Fruit fly (Drosophila melanogaster) whole organism, prepupa: ENCODE data around the gene CG6454.

Experiments
- Blimp-1 ChIP-seq: fragments of 200-800 bp; sonication (Bioruptor generic); optimal IDR thresholded peaks from 3 replicates; lab custom pipeline; 2017; ENCODE audit warnings: missing biosample characterization, missing genetic modification characterization, mild to moderate bottlenecking, moderate library complexity, missing genetic modification reagents
- CG10631 ChIP-seq: fragments of 200-800 bp; sonication (Bioruptor generic); optimal IDR thresholded peaks from 2 replicates; lab custom pipeline; 2016; ENCODE audit warnings: missing biosample characterization, missing genetic modification characterization
- CG10669 ChIP-seq: fragments of 200-800 bp; sonication (Bioruptor generic); optimal IDR thresholded peaks from 3 replicates; lab custom pipeline; 2018; ENCODE audit warnings: missing biosample characterization, mild to moderate bottlenecking, missing genetic modification characterization, moderate library complexity
- CG11294 ChIP-seq: fragments of 200-800 bp; sonication (Bioruptor generic); IDR thresholded peaks from 2 replicates; pipeline ENCODE4 v1.3.6; 2022; ENCODE audit warnings: missing biosample characterization, missing genetic modification characterization
- CG11762 ChIP-seq: fragments of 200-800 bp; sonication (Bioruptor generic); optimal IDR thresholded peaks from 3 replicates; lab custom pipeline; 2016; ENCODE audit warnings: missing biosample characterization, missing genetic modification characterization; ENCODE audit not compliant: insufficient read depth
- CG11902 ChIP-seq: fragments of 200-800 bp; sonication (Bioruptor generic); optimal IDR thresholded peaks from 3 replicates; lab custom pipeline; 2016; ENCODE audit warnings: missing biosample characterization, missing genetic modification characterization
- CG15336 ChIP-seq: fragments of 200-800 bp; sonication (Bioruptor generic); IDR thresholded peaks from 2 replicates; pipeline ENCODE4 v1.3.6; 2022; ENCODE audit warnings: missing biosample characterization, missing genetic modification characterization
- CG16779 ChIP-seq: fragments of 200-800 bp; sonication (Bioruptor generic); optimal IDR thresholded peaks from 3 replicates; lab custom pipeline; 2017; ENCODE audit warnings: missing biosample characterization, mild to moderate bottlenecking, missing genetic modification characterization
- CG3032 ChIP-seq: fragments of 200-800 bp; optimal IDR thresholded peaks from 2 replicates; lab custom pipeline; 2019; ENCODE audit warnings: missing biosample characterization, mild to moderate bottlenecking, missing genetic modification characterization, moderate library complexity
- CG31627 ChIP-seq: fragments of 200-800 bp; sonication (Bioruptor generic); optimal IDR thresholded peaks from 3 replicates; lab custom pipeline; 2016; ENCODE audit warnings: missing biosample characterization, missing genetic modification characterization
- CG32006 ChIP-seq: fragments of 200-800 bp; sonication (Bioruptor generic); optimal IDR thresholded peaks from 3 replicates; lab custom pipeline; 2017; ENCODE audit warnings: missing biosample characterization, mild to moderate bottlenecking, missing genetic modification characterization
- CG34406 ChIP-seq: fragments of 200-800 bp; sonication (Bioruptor generic); optimal IDR thresholded peaks from 3 replicates; lab custom pipeline; 2016; ENCODE audit warnings: missing biosample characterization, missing genetic modification characterization
- CG3919 ChIP-seq: fragments of 200-800 bp; sonication (Bioruptor generic); optimal IDR thresholded peaks from 3 replicates; lab custom pipeline; 2016; ENCODE audit warnings: missing biosample characterization, missing genetic modification characterization
- CG6163 ChIP-seq: fragments of 200-800 bp; sonication (Bioruptor generic); IDR thresholded peaks from 3 replicates; pipeline ENCODE4 v1.3.6; 2022; ENCODE audit warnings: missing biosample characterization, missing genetic modification characterization
- CG6276 ChIP-seq: fragments of 200-800 bp; sonication (Bioruptor generic); optimal IDR thresholded peaks from 2 replicates; lab custom pipeline; 2017; ENCODE audit warnings: missing biosample characterization, mild to moderate bottlenecking, missing genetic modification characterization
- CG6808 ChIP-seq: fragments of 200-800 bp; sonication (Bioruptor generic); optimal IDR thresholded peaks from 3 replicates; lab custom pipeline; 2017; ENCODE audit warnings: missing biosample characterization, missing genetic modification characterization, mild to moderate bottlenecking, moderate library complexity, missing genetic modification reagents
- CG7368 ChIP-seq: fragments of 200-800 bp; sonication (Bioruptor generic); optimal IDR thresholded peaks from 3 replicates; lab custom pipeline; 2016; ENCODE audit warnings: missing biosample characterization, missing genetic modification characterization
- CG8119 ChIP-seq: fragments of 200-800 bp; sonication (Bioruptor generic); IDR thresholded peaks from 3 replicates; pipeline ENCODE4 v1.3.6; 2022; ENCODE audit warnings: missing biosample characterization, missing genetic modification characterization
- CG8632 ChIP-seq: fragments of 200-800 bp; sonication (Bioruptor generic); optimal IDR thresholded peaks from 3 replicates; lab custom pipeline; 2016; ENCODE audit warnings: missing biosample characterization, missing genetic modification characterization
- CG9139 ChIP-seq: fragments of 200-800 bp; sonication (Bioruptor generic); optimal IDR thresholded peaks from 3 replicates; lab custom pipeline; 2017; ENCODE audit warnings: missing biosample characterization, mild to moderate bottlenecking, missing genetic modification characterization
- Eip78C ChIP-seq: fragments of 200-800 bp; sonication (Bioruptor generic); peaks from one replicate; lab custom pipeline; 2016; ENCODE audit warnings: missing biosample characterization, missing genetic modification characterization
- Eip93F ChIP-seq: fragments of 200-800 bp; sonication (Bioruptor generic); optimal IDR thresholded peaks from 2 replicates; lab custom pipeline; 2016; ENCODE audit warnings: missing biosample characterization, mild to moderate bottlenecking, missing genetic modification characterization
- Ets21C ChIP-seq: fragments of 200-800 bp; sonication (Bioruptor generic); optimal IDR thresholded peaks from 3 replicates; lab custom pipeline; 2016; ENCODE audit warnings: missing biosample characterization, missing genetic modification characterization
- Ets96B ChIP-seq: fragments of 200-800 bp; optimal IDR thresholded peaks from 2 replicates; lab custom pipeline; 2019; ENCODE audit warnings: missing biosample characterization, mild to moderate bottlenecking, missing genetic modification characterization, moderate library complexity
- Gug ChIP-seq: fragments of 200-800 bp; sonication (Bioruptor generic); IDR thresholded peaks from 2 replicates; pipeline ENCODE4 v1.3.6; 2022; ENCODE audit warnings: missing biosample characterization, missing genetic modification characterization
- Hr38 ChIP-seq: sonication (Bioruptor generic); optimal IDR thresholded peaks from 2 replicates; lab custom pipeline; 2016; ENCODE audit warnings: missing biosample characterization, missing genetic modification characterization
- Hr39 ChIP-seq: fragments of 200-800 bp; sonication (Bioruptor generic); optimal IDR thresholded peaks from 2 replicates; lab custom pipeline; 2016; ENCODE audit warnings: missing biosample characterization, missing genetic modification characterization
- Hr4 ChIP-seq: fragments of 200-800 bp; sonication (Bioruptor generic); optimal IDR thresholded peaks from 3 replicates; lab custom pipeline; 2016; ENCODE audit warnings: missing biosample characterization, missing genetic modification characterization
- Lpt ChIP-seq: fragments of 200-800 bp; sonication (Bioruptor generic); optimal IDR thresholded peaks from 3 replicates; lab custom pipeline; 2016; ENCODE audit warnings: missing biosample characterization, missing genetic modification characterization
- OdsH ChIP-seq: fragments of 200-800 bp; sonication (Bioruptor generic); optimal IDR thresholded peaks from 3 replicates; lab custom pipeline; 2016; ENCODE audit warnings: missing biosample characterization, missing genetic modification characterization
- Smox ChIP-seq: fragments of 200-800 bp; sonication (Bioruptor generic); optimal IDR thresholded peaks from 3 replicates; lab custom pipeline; 2016; ENCODE audit warnings: missing biosample characterization, missing genetic modification characterization
- Sox15 ChIP-seq: fragments of 200-800 bp; sonication (Bioruptor generic); optimal IDR thresholded peaks from 3 replicates; lab custom pipeline; 2016; ENCODE audit warnings: missing biosample characterization, missing genetic modification characterization
- acj6 ChIP-seq: fragments of 200-800 bp; sonication (Bioruptor generic); optimal IDR thresholded peaks from 3 replicates; lab custom pipeline; 2016; ENCODE audit warnings: missing biosample characterization, missing genetic modification characterization
- cyc ChIP-seq: fragments of 200-800 bp; sonication (Bioruptor generic); optimal IDR thresholded peaks from 3 replicates; lab custom pipeline; 2016; ENCODE audit warnings: missing biosample characterization, missing genetic modification characterization
- dac ChIP-seq: fragments of 200-800 bp; sonication (Bioruptor generic); optimal IDR thresholded peaks from 2 replicates; lab custom pipeline; 2017; ENCODE audit warnings: missing biosample characterization, mild to moderate bottlenecking, missing genetic modification characterization
- esn ChIP-seq: fragments of 200-800 bp; sonication (Bioruptor generic); optimal IDR thresholded peaks from 2 replicates; lab custom pipeline; 2016; ENCODE audit warnings: missing biosample characterization, mild to moderate bottlenecking, missing genetic modification characterization, moderate library complexity
- fd59A ChIP-seq: fragments of 200-800 bp; sonication (Bioruptor generic); optimal IDR thresholded peaks from 2 replicates; lab custom pipeline; 2017; ENCODE audit warnings: missing biosample characterization, mild to moderate bottlenecking, missing genetic modification characterization, missing genetic modification reagents
- fd85E ChIP-seq: fragments of 200-800 bp; sonication (Bioruptor generic); optimal IDR thresholded peaks from 3 replicates; lab custom pipeline; 2016; ENCODE audit warnings: missing biosample characterization, missing genetic modification characterization
- salr ChIP-seq, 2 experiments: fragments of 200-800 bp; sonication (Bioruptor generic); optimal IDR thresholded peaks; 3 replicates each; lab custom pipeline; 2016 to 2018; ENCODE audit warnings: missing biosample characterization in 2 of 2, missing genetic modification characterization in 2 of 2, mild to moderate bottlenecking in 1 of 2
- ss ChIP-seq, 2 experiments: fragments of 200-800 bp; sonication (Bioruptor generic); optimal IDR thresholded peaks; 2 replicates in 1 of 2; 3 replicates in 1 of 2; lab custom pipeline; 2017 to 2018; ENCODE audit warnings: mild to moderate bottlenecking in 2 of 2, missing biosample characterization in 2 of 2, missing genetic modification characterization in 2 of 2, moderate library complexity in 1 of 2
- svp ChIP-seq: fragments of 200-800 bp; sonication (Bioruptor generic); peaks from one replicate; lab custom pipeline; 2016; ENCODE audit warnings: missing biosample characterization, missing genetic modification characterization
- topi ChIP-seq: fragments of 200-800 bp; sonication (Bioruptor generic); optimal IDR thresholded peaks from 3 replicates; lab custom pipeline; 2016; ENCODE audit warnings: missing biosample characterization, missing genetic modification characterization
- vri ChIP-seq: fragments of 200-800 bp; sonication (Bioruptor generic); optimal IDR thresholded peaks from 3 replicates; lab custom pipeline; 2016; ENCODE audit warnings: missing biosample characterization, mild to moderate bottlenecking, missing genetic modification characterization

Gene CG6454

DNA sequence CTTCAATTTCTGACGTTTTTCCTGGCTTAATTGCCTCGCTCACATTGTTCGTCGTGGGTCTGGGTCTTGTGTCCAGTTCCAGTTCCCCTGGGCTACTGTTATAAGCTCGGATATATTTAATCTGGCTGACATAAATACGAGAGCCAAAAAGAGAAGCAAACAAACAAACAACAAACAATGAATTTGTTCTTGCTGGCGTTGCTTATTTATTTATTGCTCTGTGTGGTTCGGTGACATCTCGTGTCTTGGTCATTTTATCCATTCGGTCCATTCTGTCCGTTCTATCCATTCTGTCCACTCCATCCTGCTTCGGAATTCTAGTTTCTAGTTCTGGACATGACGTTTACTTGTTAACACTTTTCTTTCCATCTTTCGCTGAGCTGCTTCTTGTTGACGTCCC lies 36.0 kb downstream of the CG6454 start, which contains the start of gene CG17780:
TSS of gene CG17780 (minus strand) at position 101 of the 400 bp plus-strand sequence.
- TF ChIP-seq salr (GFP tag; optimal IDR thresholded peaks at IDR 0.05; lab: Kevin White, UChicago) (no peak), CG32006 (GFP tag; lab: Kevin White, UChicago) (no peak), CG3032 (tag; lab: Kevin White, UChicago) (no peak), Gug (GFP tag; lab: Robert Waterston, UW) (no peak), CG8632 (GFP tag; lab: Kevin White, UChicago) (no peak), topi (GFP tag; lab: Kevin White, UChicago) (no peak), CG11902 (GFP tag; lab: Kevin White, UChicago) (no peak), CG10669 (no peak), vri (GFP tag; lab: Kevin White, UChicago) (no peak), CG6808 (no peak)

DNA sequence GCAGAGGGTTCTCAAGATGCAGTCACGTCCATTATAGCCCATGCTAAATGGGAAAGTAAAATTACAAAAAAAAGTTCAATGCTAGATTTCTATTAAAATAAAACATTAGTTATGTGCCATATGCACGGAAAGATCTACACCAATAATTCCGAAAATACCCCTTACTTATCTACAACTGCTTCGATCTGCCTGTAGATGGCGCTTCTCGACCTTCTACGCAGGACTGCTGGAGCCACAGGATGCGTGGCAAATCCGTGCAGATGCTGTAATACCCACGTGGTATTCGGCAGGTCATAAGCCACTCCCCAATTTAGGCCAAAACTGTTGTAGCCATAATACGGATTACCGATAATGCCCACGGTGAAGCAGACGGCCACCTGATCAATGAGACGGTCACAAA lies 37.5 kb downstream of the CG6454 start:
- TF ChIP-seq CG34406 (GFP tag; lab: Kevin White, UChicago): no peak
- no peak for TF ChIP-seq CG6163 (GFP tag; lab: Robert Waterston, UW)
- TF ChIP-seq Sox15: no peak
- no peak for TF ChIP-seq Blimp-1 (GFP tag; lab: Kevin White, UChicago)
- no peak for TF ChIP-seq svp (GFP tag; lab: Kevin White, UChicago)
- TF ChIP-seq ss (GFP tag; optimal IDR thresholded peaks at IDR 0.05; lab: Kevin White, UChicago): no peak
- no peak for TF ChIP-seq CG9139 (GFP tag; lab: Kevin White, UChicago)
- TF ChIP-seq Lpt (GFP tag; lab: Kevin White, UChicago): no peak
- TF ChIP-seq Ets96B (tag; lab: Kevin White, UChicago): no peak
- no peak for TF ChIP-seq CG6276 (GFP tag; lab: Kevin White, UChicago)
- no peak for TF ChIP-seq CG15336
- TF ChIP-seq topi (GFP tag; lab: Kevin White, UChicago): no peak
- TF ChIP-seq CG3919 (GFP tag; lab: Kevin White, UChicago): no peak
- no peak for TF ChIP-seq dac (GFP tag; lab: Kevin White, UChicago)
- no peak for TF ChIP-seq CG8119 (GFP tag; lab: Robert Waterston, UW)
- no peak for TF ChIP-seq fd85E (GFP tag; lab: Kevin White, UChicago)

DNA sequence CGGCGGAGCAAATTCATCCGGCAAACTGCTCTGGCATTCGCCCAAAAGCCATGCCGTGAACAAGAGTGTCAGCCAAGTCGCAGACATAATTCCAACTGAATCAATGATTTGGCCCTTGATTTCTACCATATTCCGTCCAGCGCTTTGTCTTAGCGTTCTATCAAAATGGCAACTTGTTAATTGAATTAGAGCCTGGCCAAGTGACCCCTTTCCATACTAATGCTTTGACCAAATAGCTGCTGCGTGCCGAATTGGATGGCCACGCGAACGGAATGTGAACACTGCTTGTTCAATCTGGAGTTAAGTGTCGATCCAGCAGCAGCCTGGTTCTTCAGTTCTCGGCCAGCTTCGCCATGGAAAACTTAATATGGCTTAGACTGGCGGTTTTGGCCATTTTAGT lies 41.3 kb downstream of the CG6454 start, which contains the start of the genes CG5768 and CG13615:
TSS of gene CG5768 (minus strand) at position 101 of the 400 bp plus-strand sequence.
TSS of gene CG13615 (plus strand) at position 280 of the 400 bp plus-strand sequence.
- TF ChIP-seq svp (GFP tag; lab: Kevin White, UChicago) (no peak), CG16779 (no peak), CG10631 (GFP tag; lab: Kevin White, UChicago) (no peak), CG3919 (GFP tag; lab: Kevin White, UChicago) (no peak), CG10669 (no peak), Hr4 (GFP tag; lab: Kevin White, UChicago) (no peak), CG11902 (GFP tag; lab: Kevin White, UChicago) (no peak)

dm6 chr3R:24392207-24392939 lies 43.4 kb downstream of the CG6454 start, which contains the start of gene CG13616:
Gene CG13616 (plus strand): TSS chr3R:24392889.
- no peak for TF ChIP-seq Blimp-1 (GFP tag; lab: Kevin White, UChicago)
- TF ChIP-seq Hr39 (GFP tag; lab: Kevin White, UChicago): peak; percentile 38
- no peak for TF ChIP-seq ss (GFP tag; optimal IDR thresholded peaks at IDR 0.05; lab: Kevin White, UChicago)
- no peak for TF ChIP-seq Gug (GFP tag; lab: Robert Waterston, UW)
- no peak for TF ChIP-seq fd85E (GFP tag; lab: Kevin White, UChicago)
- peak; percentile 25 for TF ChIP-seq CG31627 (GFP tag; lab: Kevin White, UChicago)
- TF ChIP-seq svp (GFP tag; lab: Kevin White, UChicago): peak; percentile 69
- TF ChIP-seq Eip93F: no peak
- TF ChIP-seq fd59A (GFP tag; lab: Kevin White, UChicago): no peak
- peak; percentile 30 for TF ChIP-seq cyc (GFP tag; lab: Kevin White, UChicago)
- no peak for TF ChIP-seq Ets21C (GFP tag; lab: Kevin White, UChicago)
- no peak for TF ChIP-seq OdsH
- no peak for TF ChIP-seq Hr38
- TF ChIP-seq Eip78C (GFP tag; lab: Kevin White, UChicago): peak; percentile 69
- TF ChIP-seq acj6: no peak
- no peak for TF ChIP-seq CG16779
- TF ChIP-seq CG7368 (GFP tag; lab: Kevin White, UChicago): no peak
- TF ChIP-seq CG3919 (GFP tag; lab: Kevin White, UChicago): no peak
- TF ChIP-seq Smox: peak; percentile 15
- peak; percentile 19 for TF ChIP-seq CG34406 (GFP tag; lab: Kevin White, UChicago)
- TF ChIP-seq salr (GFP tag; optimal IDR thresholded peaks at IDR 0.05; lab: Kevin White, UChicago): no peak
- no peak for TF ChIP-seq CG11294
- no peak for TF ChIP-seq CG15336
- no peak for TF ChIP-seq CG6276 (GFP tag; lab: Kevin White, UChicago)
- TF ChIP-seq CG10631 (GFP tag; lab: Kevin White, UChicago): no peak
- TF ChIP-seq CG11762 (GFP tag; lab: Kevin White, UChicago): no peak
- no peak for TF ChIP-seq esn (GFP tag; lab: Kevin White, UChicago)
